Fruit fly (Drosophila melanogaster) whole organism, embryonic: Measurements from ENCODE around the gene CG31121.
A peak's percentile ranks its signal among the peaks of the same experiment; 100 is the strongest.

Experiments used
- Ada2b ChIP-seq: fragments of 200-800 bp; sonication (Bioruptor generic); IDR thresholded peaks from 2 replicates; pipeline ENCODE4 v1.3.6; 2022; ENCODE audit warnings: missing biosample characterization, missing genetic modification characterization
- CG10366 ChIP-seq: fragments of 200-800 bp; sonication (Bioruptor generic); IDR thresholded peaks from 2 replicates; pipeline ENCODE4 v1.3.6; 2022; ENCODE audit warnings: missing biosample characterization, missing genetic modification characterization
- CG10543 ChIP-seq: fragments of 200-800 bp; sonication (Bioruptor generic); optimal IDR thresholded peaks from 3 replicates; lab custom pipeline; 2017; ENCODE audit warnings: missing biosample characterization, mild to moderate bottlenecking, missing genetic modification characterization, moderate library complexity
- CG12769 ChIP-seq: fragments of 200-800 bp; sonication (Bioruptor generic); optimal IDR thresholded peaks from 2 replicates; lab custom pipeline; 2019; ENCODE audit warnings: missing biosample characterization, mild to moderate bottlenecking, missing genetic modification characterization, moderate library complexity
- CG13624 ChIP-seq: fragments of 200-800 bp; sonication (Bioruptor generic); optimal IDR thresholded peaks from 2 replicates; lab custom pipeline; 2016; ENCODE audit warnings: missing biosample characterization, missing genetic modification characterization
- CG13894 ChIP-seq: fragments of 200-800 bp; sonication (Bioruptor generic); optimal IDR thresholded peaks from 3 replicates; lab custom pipeline; 2018; ENCODE audit warnings: missing biosample characterization, mild to moderate bottlenecking, missing genetic modification characterization, moderate library complexity
- CG14441 ChIP-seq: fragments of 200-800 bp; sonication (Bioruptor generic); IDR thresholded peaks from 2 replicates; pipeline ENCODE4 v1.3.6; 2022; ENCODE audit warnings: missing biosample characterization, missing genetic modification characterization
- CG14710 ChIP-seq: fragments of 200-800 bp; sonication (Bioruptor generic); optimal IDR thresholded peaks from 3 replicates; lab custom pipeline; 2019; ENCODE audit warnings: missing biosample characterization, mild to moderate bottlenecking, missing genetic modification characterization, moderate library complexity
- CG15479 ChIP-seq: fragments of 200-800 bp; sonication (Bioruptor generic); optimal IDR thresholded peaks from 3 replicates; lab custom pipeline; 2019; ENCODE audit warnings: missing biosample characterization, mild to moderate bottlenecking, missing genetic modification characterization, moderate library complexity
- CG4730 ChIP-seq: fragments of 200-800 bp; sonication (Bioruptor generic); IDR thresholded peaks from 2 replicates; pipeline ENCODE4 v1.3.6; 2022; ENCODE audit warnings: missing biosample characterization, missing genetic modification characterization
- CG7963 ChIP-seq: fragments of 200-800 bp; sonication (Bioruptor generic); IDR thresholded peaks from 3 replicates; pipeline ENCODE4 v1.3.6; 2022; ENCODE audit warnings: missing biosample characterization, missing genetic modification characterization; ENCODE audit not compliant: partially characterized antibody
- CrebB ChIP-seq: fragments of 200-800 bp; sonication (Bioruptor generic); optimal IDR thresholded peaks from 3 replicates; lab custom pipeline; 2018; ENCODE audit warnings: missing biosample characterization, mild to moderate bottlenecking, missing genetic modification characterization
- Dfd ChIP-seq, 2 experiments: fragments of >200 bp; optimal IDR thresholded peaks; 2 replicates each; lab custom pipeline; 2017; ENCODE audit warnings: missing biosample characterization in 2 of 2, missing genetic modification characterization in 2 of 2
- HLHmδ ChIP-seq: fragments of 200-800 bp; sonication (Bioruptor generic); optimal IDR thresholded peaks from 2 replicates; lab custom pipeline; 2018; ENCODE audit warnings: missing biosample characterization, mild to moderate bottlenecking, missing genetic modification characterization, moderate library complexity
- Jarid2 ChIP-seq: fragments of 200-800 bp; sonication (Bioruptor generic); optimal IDR thresholded peaks from 3 replicates; lab custom pipeline; 2017; ENCODE audit warnings: mild to moderate bottlenecking, missing biosample characterization, missing genetic modification reagents, missing genetic modification characterization
- Med ChIP-seq: fragments of 200-800 bp; sonication (Bioruptor generic); peaks from one replicate; lab custom pipeline; 2016; ENCODE audit warnings: missing biosample characterization, missing genetic modification characterization, mild to moderate bottlenecking, inconsistent platforms, moderate library complexity
- Optix ChIP-seq: fragments of 200-800 bp; sonication (Bioruptor generic); IDR thresholded peaks from 3 replicates; pipeline ENCODE4 v1.3.6; 2022; ENCODE audit warnings: missing biosample characterization, missing genetic modification characterization
- Pdp1 ChIP-seq, 2 experiments: fragments of 200-800 bp; sonication (Bioruptor generic); optimal IDR thresholded peaks; 3 replicates each; lab custom pipeline; 2016; ENCODE audit warnings: missing biosample characterization in 2 of 2, missing genetic modification characterization in 2 of 2, mild to moderate bottlenecking in 1 of 2, moderate library complexity in 1 of 2
- Side ChIP-seq: fragments of 200-800 bp; sonication (Bioruptor generic); optimal IDR thresholded peaks from 2 replicates; lab custom pipeline; 2016; ENCODE audit warnings: missing biosample characterization, missing genetic modification characterization
- Trl ChIP-seq, 3 experiments: fragments of >200 bp in 2 of 3; fragments of 200-800 bp in 1 of 3; sonication (Bioruptor generic) in 1 of 3; optimal IDR thresholded peaks; 2 replicates in 1 of 3; 3 replicates in 2 of 3; lab custom pipeline; 2016 to 2017; ENCODE audit warnings: missing biosample characterization in 1 of 3, missing genetic modification characterization in 1 of 3
- chinmo ChIP-seq: fragments of 200-800 bp; sonication (Bioruptor generic); IDR thresholded peaks from 4 replicates; pipeline ENCODE4 v1.3.6; 2022; ENCODE audit warnings: missing biosample characterization, missing genetic modification characterization; ENCODE audit not compliant: partially characterized antibody
- crc ChIP-seq: fragments of 200-800 bp; sonication (Bioruptor generic); optimal IDR thresholded peaks from 2 replicates; lab custom pipeline; 2016; ENCODE audit warnings: missing biosample characterization, missing genetic modification characterization
- disco-r ChIP-seq: fragments of 200-800 bp; sonication (Bioruptor generic); optimal IDR thresholded peaks from 2 replicates; lab custom pipeline; 2016; ENCODE audit warnings: missing biosample characterization, missing genetic modification characterization
- grau ChIP-seq: fragments of 200-800 bp; optimal IDR thresholded peaks from 3 replicates; lab custom pipeline; 2019; ENCODE audit warnings: missing biosample characterization, mild to moderate bottlenecking, missing genetic modification characterization, moderate library complexity
- lbe ChIP-seq: fragments of 200-800 bp; sonication (Bioruptor generic); optimal IDR thresholded peaks from 2 replicates; lab custom pipeline; 2016; ENCODE audit warnings: missing biosample characterization, mild to moderate bottlenecking, missing genetic modification characterization
- pita ChIP-seq: fragments of 200-800 bp; sonication (Bioruptor generic); optimal IDR thresholded peaks from 2 replicates; lab custom pipeline; 2017; ENCODE audit warnings: missing biosample characterization, mild to moderate bottlenecking, missing genetic modification characterization
- row ChIP-seq: fragments of 200-800 bp; sonication (Bioruptor generic); IDR thresholded peaks from 3 replicates; pipeline ENCODE4 v1.3.6; 2022; ENCODE audit warnings: missing biosample characterization, missing genetic modification characterization
- sd ChIP-seq: fragments of 200-800 bp; sonication (Bioruptor generic); optimal IDR thresholded peaks from 3 replicates; lab custom pipeline; 2018; ENCODE audit warnings: missing biosample characterization, mild to moderate bottlenecking, missing genetic modification characterization, moderate library complexity
- sens-2 ChIP-seq: fragments of 200-800 bp; sonication (Bioruptor generic); IDR thresholded peaks from 2 replicates; pipeline ENCODE4 v1.3.6; 2022; ENCODE audit warnings: missing biosample characterization, missing genetic modification characterization
- slp2 ChIP-seq: fragments of 200-800 bp; sonication (Bioruptor generic); optimal IDR thresholded peaks from 2 replicates; lab custom pipeline; 2016; ENCODE audit warnings: missing biosample characterization, missing genetic modification characterization
- tll ChIP-seq, 2 experiments: fragments of 200-800 bp in 1 of 2; fragments of >200 bp in 1 of 2; sonication (Bioruptor generic) in 1 of 2; optimal IDR thresholded peaks; 2 replicates each; lab custom pipeline; 2017 to 2019; ENCODE audit warnings: missing biosample characterization in 2 of 2, missing genetic modification characterization in 2 of 2, mild to moderate bottlenecking in 1 of 2, moderate library complexity in 1 of 2
- vvl ChIP-seq: fragments of 200-800 bp; sonication (Bioruptor generic); IDR thresholded peaks from 2 replicates; pipeline ENCODE4 v1.3.6; 2022; ENCODE audit warnings: missing biosample characterization, missing genetic modification characterization

The CG31121 gene

dm6 chr3R:24862574-24863089 lies 31.8 kb downstream of the CG31121 start, which contains the start of gene CG7016 (continued):
- TF ChIP-seq pita (GFP tag; lab: Kevin White, UChicago): no peak
- peak in 1 of 2 experiments; percentile 70 for TF ChIP-seq Pdp1 (GFP tag; optimal IDR thresholded peaks at IDR 0.05; lab: Kevin White, UChicago)
- TF ChIP-seq CrebB (tag; lab: Kevin White, UChicago): no peak
- no peak for TF ChIP-seq Jarid2 (GFP tag; lab: Kevin White, UChicago)
- peak; percentile 79 for TF ChIP-seq CG13894 (tag; lab: Kevin White, UChicago)
- TF ChIP-seq Trl (optimal IDR thresholded peaks at IDR 0.05; lab: Kevin White, UChicago): peak; percentile 42 to 63
- TF ChIP-seq Trl (GFP tag; optimal IDR thresholded peaks at IDR 0.05; lab: Kevin White, UChicago): no peak
- TF ChIP-seq CG12769: no peak
- TF ChIP-seq Optix (GFP tag; lab: Robert Waterston, UW): no peak
- TF ChIP-seq CG13624 (GFP tag; lab: Kevin White, UChicago): no peak

- TF ChIP-seq vvl (GFP tag; lab: Robert Waterston, UW) (0 out of 2 replicates have a peak, but pooled peaks have one; percentile 24), tll (GFP tag; optimal IDR thresholded peaks at IDR 0.05; lab: Kevin White, UChicago) (no peak), Med (GFP tag; lab: Kevin White, UChicago) (peak; percentile 7)
Measured at dm6 chr3R:24862065-24862464, 32.3 kb downstream of the CG31121 start, which contains the start of gene CG13640. CG13640 (minus strand) TSS chr3R:24862165.

- TF ChIP-seq chinmo (GFP tag; lab: Robert Waterston, UW) (0 out of 4 replicates have a peak, but pooled peaks have one; percentile 48), row (GFP tag; lab: Robert Waterston, UW) (0 out of 3 replicates have a peak, but pooled peaks have one; percentile 34), crc (GFP tag; lab: Kevin White, UChicago) (no peak), CG14441 (GFP tag; lab: Robert Waterston, UW) (0 out of 2 replicates have a peak, but pooled peaks have one; percentile 5)
- TF ChIP-seq, all 482 proteins: peak for 3
Measured at dm6 chr3R:24860316-24860826, 34.0 kb downstream of the CG31121 start, which contains the start of gene CG13639. CG13639 (minus strand) TSS chr3R:24860366.

dm6 chr3R:24859701-24860100 lies 34.7 kb downstream of the CG31121 start, which contains the start of gene ppk22:
ppk22 (minus strand) TSS chr3R:24859801.
- TF ChIP-seq CG15479 (GFP tag; lab: Kevin White, UChicago) (no peak), grau (tag; lab: Kevin White, UChicago) (no peak), lbe (GFP tag; lab: Kevin White, UChicago) (no peak), sens-2 (no peak), HLHmδ (GFP tag; lab: Kevin White, UChicago) (no peak), CG14710 (tag; lab: Kevin White, UChicago) (no peak), Ada2b (GFP tag; lab: Robert Waterston, UW) (no peak)
- TF ChIP-seq, all 482 proteins: peak for 0

- TF ChIP-seq CG10366 (GFP tag; lab: Robert Waterston, UW): no peak
Measured at dm6 chr3R:24857459-24857858, 36.9 kb downstream of the CG31121 start, which contains the start of gene CAH4. CAH4 (minus strand) TSS chr3R:24857559.

- no peak for TF ChIP-seq slp2 (GFP tag; lab: Kevin White, UChicago)
- no peak for TF ChIP-seq disco-r (GFP tag; lab: Kevin White, UChicago)
- no peak for TF ChIP-seq tll (GFP tag; optimal IDR thresholded peaks at IDR 0.05; lab: Kevin White, UChicago)
- no peak for TF ChIP-seq Side (GFP tag; lab: Kevin White, UChicago)
- no peak for TF ChIP-seq sd (tag; lab: Kevin White, UChicago)
- no peak for TF ChIP-seq CG4730 (GFP tag; lab: Robert Waterston, UW)
- TF ChIP-seq CG10543 (GFP tag; lab: Kevin White, UChicago): no peak
- TF ChIP-seq CG7963 (GFP tag; lab: Robert Waterston, UW): no peak
- no peak for TF ChIP-seq Dfd (GFP tag; optimal IDR thresholded peaks at IDR 0.05; lab: Kevin White, UChicago)
Measured at dm6 chr3R:24856143-24856542, 38.3 kb downstream of the CG31121 start, which contains the start of gene HDAC11. HDAC11 (minus strand) TSS chr3R:24856243.
